Fruit fly (Drosophila melanogaster) whole organism, wandering third instar larva: ENCODE measurements around the gene CG5776.

ENCODE experiments used
- Abd-B ChIP-seq: fragments of >200 bp; optimal IDR thresholded peaks from 2 replicates; lab custom pipeline; 2017; ENCODE audit warnings: missing biosample characterization, missing genetic modification characterization
- CrebA ChIP-seq: fragments of 200-800 bp; sonication (Bioruptor generic); optimal IDR thresholded peaks from 2 replicates; lab custom pipeline; 2016; ENCODE audit warnings: missing biosample characterization, mild to moderate bottlenecking, missing genetic modification characterization, borderline replicate concordance
- Dfd ChIP-seq: fragments of >200 bp; optimal IDR thresholded peaks from 2 replicates; lab custom pipeline; 2017; ENCODE audit warnings: missing biosample characterization, missing genetic modification characterization
- Dif ChIP-seq: fragments of 200-275, 200-300 bp; sonication (Bioruptor generic); optimal IDR thresholded peaks from 2 replicates; lab custom pipeline; 2018; ENCODE audit warnings: missing biosample characterization, missing genetic modification characterization; ENCODE audit not compliant: partially characterized antibody
- GATAd ChIP-seq: sonication (Bioruptor generic); optimal IDR thresholded peaks from 2 replicates; lab custom pipeline; 2016; ENCODE audit warnings: missing biosample characterization, missing genetic modification characterization
- HLH106 ChIP-seq: fragments of 200-800 bp; optimal IDR thresholded peaks from 3 replicates; lab custom pipeline; 2019; ENCODE audit warnings: missing biosample characterization, mild to moderate bottlenecking, missing genetic modification characterization, moderate library complexity
- Hr78 ChIP-seq: fragments of >200 bp; optimal IDR thresholded peaks from 2 replicates; lab custom pipeline; 2017; ENCODE audit warnings: missing biosample characterization, missing genetic modification characterization
- Mio ChIP-seq: sonication (Bioruptor generic); optimal IDR thresholded peaks from 2 replicates; lab custom pipeline; 2016; ENCODE audit warnings: missing biosample characterization, missing genetic modification characterization
- N ChIP-seq: fragments of >200 bp; optimal IDR thresholded peaks from 2 replicates; lab custom pipeline; 2018; ENCODE audit warnings: missing biosample characterization, missing external identifiers, missing genetic modification characterization
- OdsH ChIP-seq: fragments of 200-800 bp; sonication (Bioruptor generic); optimal IDR thresholded peaks from 2 replicates; lab custom pipeline; 2016; ENCODE audit warnings: missing biosample characterization, mild to moderate bottlenecking, missing genetic modification characterization
- brk ChIP-seq: fragments of 200-800 bp; sonication (Bioruptor generic); optimal IDR thresholded peaks from 2 replicates; lab custom pipeline; 2016; ENCODE audit warnings: missing biosample characterization, mild to moderate bottlenecking, missing genetic modification characterization
- dl ChIP-seq, 2 experiments: fragments of 175-275, 200-275 bp in 1 of 2; fragments of 200-275 bp in 1 of 2; sonication (Bioruptor generic); optimal IDR thresholded peaks; lab custom pipeline; 2018; ENCODE audit warnings: mild to moderate bottlenecking in 2 of 2, missing biosample characterization in 2 of 2, missing genetic modification characterization in 2 of 2, moderate library complexity in 2 of 2; ENCODE audit not compliant: partially characterized antibody in 2 of 2, insufficient read depth in 1 of 2
- ey ChIP-seq: fragments of 200-800 bp; sonication (Bioruptor generic); optimal IDR thresholded peaks from 2 replicates; lab custom pipeline; 2016; ENCODE audit warnings: missing biosample characterization, missing genetic modification characterization
- foxo ChIP-seq, 2 experiments: fragments of 200-800 bp; sonication (Bioruptor generic); optimal IDR thresholded peaks; 2 replicates in 1 of 2; 3 replicates in 1 of 2; lab custom pipeline; 2016 to 2017; ENCODE audit warnings: missing biosample characterization in 2 of 2, missing genetic modification characterization in 2 of 2
- jim ChIP-seq: fragments of 175-275, 200-325 bp; sonication (Bioruptor generic); optimal IDR thresholded peaks from 2 replicates; lab custom pipeline; 2016; ENCODE audit warnings: missing biosample characterization, mild to moderate bottlenecking, missing genetic modification characterization
- tai ChIP-seq: sonication (Bioruptor generic); optimal IDR thresholded peaks from 2 replicates; lab custom pipeline; 2016; ENCODE audit warnings: missing biosample characterization, missing genetic modification characterization

The CG5776 gene

dm6 chr2L:12657337-12657736 lies 46.9 kb downstream of the CG5776 start:
- TF ChIP-seq foxo (GFP tag; optimal IDR thresholded peaks at IDR 0.05; lab: Kevin White, UChicago) (no peak), ey (GFP tag; lab: Kevin White, UChicago) (no peak), Hr78 (GFP tag; lab: Kevin White, UChicago) (no peak), GATAd (GFP tag; lab: Kevin White, UChicago) (no peak), OdsH (GFP tag; lab: Kevin White, UChicago) (no peak), tai (GFP tag; lab: Kevin White, UChicago) (no peak), N (GFP tag; lab: Kevin White, UChicago) (no peak), HLH106 (tag; lab: Kevin White, UChicago) (no peak), jim (GFP tag; lab: Kevin White, UChicago) (no peak)

dm6 chr2L:12656865-12657264 lies 47.4 kb downstream of the CG5776 start, which contains the start of gene pdm2:
Gene pdm2, plus strand, starts transcription at chr2L:12657165.
- no peak for TF ChIP-seq CrebA (GFP tag; lab: Kevin White, UChicago)

- TF ChIP-seq Dif (GFP tag; lab: Kevin White, UChicago): peak; percentile 79
- TF ChIP-seq Abd-B (GFP tag; lab: Kevin White, UChicago): no peak
- no peak for TF ChIP-seq Dfd
- TF ChIP-seq dl (GFP tag; optimal IDR thresholded peaks at IDR 0.05; lab: Kevin White, UChicago; ENCODE audit: insufficient read depth in 1 of 2, partially characterized antibody in 2 of 2): peak; percentile 72 to 81
Measured at dm6 chr2L:12655731-12656326, 48.4 kb downstream of the CG5776 start.

- no peak for TF ChIP-seq Mio (GFP tag; lab: Kevin White, UChicago)
- no peak for TF ChIP-seq jim (GFP tag; lab: Kevin White, UChicago)
- no peak for TF ChIP-seq OdsH (GFP tag; lab: Kevin White, UChicago)
- TF ChIP-seq ey (GFP tag; lab: Kevin White, UChicago): no peak
- TF ChIP-seq brk (GFP tag; lab: Kevin White, UChicago): no peak
Measured at dm6 chr2L:12651040-12651439, 53.2 kb downstream of the CG5776 start.
